Worm (Caenorhabditis elegans) whole organism, L1 larva: ENCODE measurements around the gene dct-8.
"Not testable (repeated sequence)": the region's sequence is repeated elsewhere in the genome, so short reads cannot be mapped to it uniquely, and the experiment has no call there.

Source experiments
- C04F5.9 ChIP-seq: sonication (generic microtip); optimal IDR thresholded peaks from 2 replicates; lab custom pipeline; 2016; ENCODE audit warnings: missing genetic modification characterization, missing compliant biosample characterization
- F16B12.6 ChIP-seq: fragments of 150-350 bp; optimal IDR thresholded peaks from 2 replicates; lab custom pipeline; 2014; ENCODE audit warnings: missing biosample characterization, missing genetic modification characterization
- blmp-1 ChIP-seq: fragments of 150-350 bp; optimal IDR thresholded peaks from 2 replicates; lab custom pipeline; 2014; ENCODE audit warnings: missing biosample characterization, missing genetic modification characterization
- ceh-88 ChIP-seq: fragments of 200-800 bp; sonication (Bioruptor generic); IDR thresholded peaks from 2 replicates; pipeline ENCODE4 v1.3.6; 2022; ENCODE audit warnings: missing genetic modification characterization, missing compliant biosample characterization
- dpl-1 ChIP-seq, 3 experiments: fragments of 150-350 bp in 2 of 3; sonication (generic microtip) in 1 of 3; optimal IDR thresholded peaks; 2 replicates each; lab custom pipeline; 2014 to 2017; ENCODE audit warnings: missing biosample characterization in 3 of 3, missing genetic modification characterization in 3 of 3, missing genetic modification reagents in 3 of 3
- efl-1 ChIP-seq, 4 experiments: fragments of 150-350 bp; optimal IDR thresholded peaks in 3 of 4; peaks in 1 of 4; 1 replicate in 1 of 4; 2 replicates in 3 of 4; lab custom pipeline; 2014; ENCODE audit warnings: missing biosample characterization in 2 of 4, missing genetic modification characterization in 2 of 4, missing genetic modification reagents in 2 of 4
- egl-27 ChIP-seq, 2 experiments: fragments of 150-350 bp in 1 of 2; sonication (generic microtip); optimal IDR thresholded peaks; 3 replicates each; lab custom pipeline; 2017 to 2018; ENCODE audit warnings: missing biosample characterization in 2 of 2, missing genetic modification characterization in 2 of 2, missing genetic modification reagents in 2 of 2
- fkh-10 ChIP-seq: sonication (generic microtip); optimal IDR thresholded peaks from 2 replicates; lab custom pipeline; 2017; ENCODE audit warnings: missing biosample characterization, missing genetic modification reagents, missing genetic modification characterization
- fkh-8 ChIP-seq: sonication (generic microtip); optimal IDR thresholded peaks from 2 replicates; lab custom pipeline; 2016; ENCODE audit warnings: mild to moderate bottlenecking, missing genetic modification characterization, missing compliant biosample characterization
- hpl-2 ChIP-seq: fragments of 150-350 bp; optimal IDR thresholded peaks from 2 replicates; lab custom pipeline; 2014; ENCODE audit warnings: missing biosample characterization, missing genetic modification reagents, missing genetic modification characterization
- irx-1 ChIP-seq: sonication (generic microtip); optimal IDR thresholded peaks from 2 replicates; lab custom pipeline; 2016; ENCODE audit warnings: missing genetic modification characterization, missing compliant biosample characterization
- lin-13 ChIP-seq: fragments of 150-350 bp; optimal IDR thresholded peaks from 2 replicates; lab custom pipeline; 2014; ENCODE audit warnings: missing biosample characterization, missing genetic modification reagents, missing genetic modification characterization
- lin-39 ChIP-seq: fragments of 150-350 bp; optimal IDR thresholded peaks from 2 replicates; lab custom pipeline; 2014; ENCODE audit warnings: missing biosample characterization, missing genetic modification reagents, missing genetic modification characterization
- lir-3 ChIP-seq: sonication (generic microtip); optimal IDR thresholded peaks from 2 replicates; lab custom pipeline; 2016; ENCODE audit warnings: mild to moderate bottlenecking, missing genetic modification characterization, moderate library complexity, missing compliant biosample characterization; ENCODE audit not compliant: poor library complexity
- lsy-2 ChIP-seq, 2 experiments: fragments of 150-350 bp; optimal IDR thresholded peaks; 2 replicates each; lab custom pipeline; 2014; ENCODE audit warnings: missing biosample characterization in 2 of 2, missing genetic modification characterization in 2 of 2
- mef-2 ChIP-seq: fragments of 150-350 bp; optimal IDR thresholded peaks from 2 replicates; lab custom pipeline; 2014; ENCODE audit warnings: missing biosample characterization, missing genetic modification characterization
- mep-1 ChIP-seq: fragments of 150-350 bp; optimal IDR thresholded peaks from 2 replicates; lab custom pipeline; 2014; ENCODE audit warnings: missing biosample characterization, missing genetic modification characterization
- nhr-19 ChIP-seq: fragments of 200-800 bp; sonication (Bioruptor generic); conservative IDR thresholded peaks from 2 replicates; pipeline ENCODE4 v1.3.6; 2022; ENCODE audit warnings: missing genetic modification characterization, missing compliant biosample characterization
- nhr-20 ChIP-seq: sonication (generic microtip); optimal IDR thresholded peaks from 2 replicates; lab custom pipeline; 2016; ENCODE audit warnings: mild to moderate bottlenecking, missing genetic modification characterization, missing compliant biosample characterization
- nhr-237 ChIP-seq: fragments of 150-350 bp; optimal IDR thresholded peaks from 2 replicates; lab custom pipeline; 2014; ENCODE audit warnings: missing biosample characterization, missing genetic modification characterization
- nhr-28 ChIP-seq: fragments of 150-350 bp; optimal IDR thresholded peaks from 2 replicates; lab custom pipeline; 2014; ENCODE audit warnings: missing biosample characterization, missing genetic modification characterization
- nhr-47 ChIP-seq: sonication (generic microtip); optimal IDR thresholded peaks from 2 replicates; lab custom pipeline; 2016; ENCODE audit warnings: mild to moderate bottlenecking, missing genetic modification characterization, moderate library complexity, missing compliant biosample characterization
- nhr-77 ChIP-seq: fragments of 150-350 bp; optimal IDR thresholded peaks from 2 replicates; lab custom pipeline; 2014; ENCODE audit warnings: missing biosample characterization, missing genetic modification characterization
- nhr-90 ChIP-seq: sonication (generic microtip); optimal IDR thresholded peaks from 2 replicates; lab custom pipeline; 2016; ENCODE audit warnings: mild to moderate bottlenecking, missing genetic modification characterization, missing compliant biosample characterization; ENCODE audit not compliant: poor library complexity
- snpc-4 ChIP-seq: fragments of 150-350 bp; optimal IDR thresholded peaks from 2 replicates; lab custom pipeline; 2014; ENCODE audit warnings: missing biosample characterization, missing genetic modification characterization
- snu-23 ChIP-seq: sonication (generic microtip); optimal IDR thresholded peaks from 2 replicates; lab custom pipeline; 2016; ENCODE audit warnings: missing genetic modification characterization, missing compliant biosample characterization
- sox-4 ChIP-seq: sonication (generic microtip); optimal IDR thresholded peaks from 2 replicates; lab custom pipeline; 2016; ENCODE audit warnings: missing genetic modification characterization, missing compliant biosample characterization
- unc-130 ChIP-seq: fragments of 150-350 bp; optimal IDR thresholded peaks from 2 replicates; lab custom pipeline; 2017; ENCODE audit warnings: missing biosample characterization, missing genetic modification characterization, inconsistent platforms
- unc-86 ChIP-seq: sonication (generic microtip); optimal IDR thresholded peaks from 2 replicates; lab custom pipeline; 2016; ENCODE audit warnings: missing genetic modification characterization, missing compliant biosample characterization
- unc-98 ChIP-seq: fragments of 200-800 bp; sonication (Bioruptor generic); IDR thresholded peaks from 2 replicates; pipeline ENCODE4 v1.3.6; 2022; ENCODE audit warnings: missing genetic modification characterization, missing compliant biosample characterization
- xbp-1 ChIP-seq: sonication (generic microtip); optimal IDR thresholded peaks from 2 replicates; lab custom pipeline; 2016; ENCODE audit warnings: missing genetic modification characterization, missing compliant biosample characterization
- zag-1 ChIP-seq: fragments of 150-350 bp; optimal IDR thresholded peaks from 2 replicates; lab custom pipeline; 2014; ENCODE audit warnings: missing biosample characterization, missing genetic modification characterization
- ztf-11 ChIP-seq, 2 experiments: sonication (generic microtip); optimal IDR thresholded peaks; 2 replicates each; lab custom pipeline; 2016 to 2017; ENCODE audit warnings: missing genetic modification characterization in 2 of 2, missing biosample characterization in 1 of 2, missing compliant biosample characterization in 1 of 2
- ztf-4 ChIP-seq: fragments of 150-350 bp; optimal IDR thresholded peaks from 2 replicates; lab custom pipeline; 2014; ENCODE audit warnings: missing biosample characterization, missing genetic modification characterization

dct-8 gene

ce11 chrIV:3907506-3908188 lies 12.8 kb downstream of the dct-8 start, which contains the start of the genes F56D6.22 and F56D6.12:
Gene F56D6.22 (minus strand): TSS chrIV:3907606.
Gene F56D6.12 (plus strand): TSS chrIV:3908138.
- TF ChIP-seq unc-130 (tag; lab: Kevin White, UChicago) = no peak
- TF ChIP-seq nhr-20 (tag; lab: Kevin White, UChicago) = no peak
- TF ChIP-seq egl-27 (tag; optimal IDR thresholded peaks at IDR 0.05; lab: Kevin White, UChicago) = no peak
- TF ChIP-seq ceh-88 = no peak
- TF ChIP-seq fkh-10 (GFP tag; lab: Kevin White, UChicago) = no peak
- no peak for TF ChIP-seq nhr-90
- no peak for TF ChIP-seq lir-3 (tag; lab: Kevin White, UChicago)
- no peak for TF ChIP-seq lin-39 (tag; lab: Kevin White, UChicago)
- TF ChIP-seq ztf-11 (tag; optimal IDR thresholded peaks at IDR 0.05; lab: Kevin White, UChicago) = no peak
- TF ChIP-seq xbp-1 = no peak
- TF ChIP-seq nhr-19 (GFP tag; lab: Robert Waterston, UW) = no peak
- no peak for TF ChIP-seq mep-1 (tag; lab: Kevin White, UChicago)

ce11 chrIV:3909114-3909513 lies 14.2 kb downstream of the dct-8 start, which contains the start of gene F56D6.13:
Gene F56D6.13 (plus strand): TSS chrIV:3909414.
- TF ChIP-seq unc-86 (tag; lab: Kevin White, UChicago) = no peak
- TF ChIP-seq sox-4 (tag; lab: Kevin White, UChicago) = no peak
- no peak for TF ChIP-seq lin-13 (GFP tag; lab: Kevin White, UChicago)
- TF ChIP-seq snu-23 (GFP tag; lab: Kevin White, UChicago) = no peak
- no peak for TF ChIP-seq lsy-2 (tag; optimal IDR thresholded peaks at IDR 0.05; lab: Kevin White, UChicago)
- TF ChIP-seq F16B12.6 (tag; lab: Kevin White, UChicago) = no peak
- TF ChIP-seq nhr-77 (tag; lab: Kevin White, UChicago) = no peak
- no peak for TF ChIP-seq mep-1 (tag; lab: Kevin White, UChicago)
- TF ChIP-seq unc-130 (tag; lab: Kevin White, UChicago) = no peak
- no peak for TF ChIP-seq ztf-4 (tag; lab: Kevin White, UChicago)
- no peak for TF ChIP-seq C04F5.9 (tag; lab: Kevin White, UChicago)
- TF ChIP-seq, all 84 proteins: peak for 0

- not testable (repeated sequence) for TF ChIP-seq dpl-1 (GFP tag; optimal IDR thresholded peaks at IDR 0.05; lab: Kevin White, UChicago); mef-2 (tag; lab: Kevin White, UChicago); snu-23 (GFP tag; lab: Kevin White, UChicago)
Measured at ce11 chrIV:3911848-3912247, 17.0 kb downstream of the dct-8 start, which contains the start of gene F56D6.18. Gene F56D6.18 (minus strand): TSS chrIV:3911948.

- no peak for TF ChIP-seq fkh-8
- TF ChIP-seq irx-1 (tag; lab: Kevin White, UChicago) = no peak
- TF ChIP-seq blmp-1 (tag; lab: Kevin White, UChicago) = no peak
- no peak for TF ChIP-seq hpl-2
- no peak for TF ChIP-seq unc-98
Measured at ce11 chrIV:3912598-3912997, 17.7 kb downstream of the dct-8 start, which contains the start of gene F56D6.20. Gene F56D6.20 (plus strand): TSS chrIV:3912898.

- TF ChIP-seq zag-1 (tag; lab: Kevin White, UChicago) = no peak
- no peak for TF ChIP-seq efl-1 (optimal IDR thresholded peaks at IDR 0.05; lab: Kevin White, UChicago)
- peak in 1 of 2 experiments; percentile 64 for TF ChIP-seq efl-1 (GFP tag; optimal IDR thresholded peaks at IDR 0.05 in 1 of 2; lab: Kevin White, UChicago)
- TF ChIP-seq snpc-4 = no peak
- no peak for TF ChIP-seq nhr-28 (tag; lab: Kevin White, UChicago)
- TF ChIP-seq nhr-47 (tag; lab: Kevin White, UChicago) = no peak
- TF ChIP-seq nhr-237 = no peak
- TF ChIP-seq C04F5.9 (tag; lab: Kevin White, UChicago) = no peak
- TF ChIP-seq, all 84 proteins: peak for 1
Measured at ce11 chrIV:3914462-3914861, 19.6 kb downstream of the dct-8 start, which contains the start of gene F56D6.19. Gene F56D6.19 (plus strand): TSS chrIV:3914762.
